Fruit fly (Drosophila melanogaster): ENCODE results near the gene CG14864.

DNA sequence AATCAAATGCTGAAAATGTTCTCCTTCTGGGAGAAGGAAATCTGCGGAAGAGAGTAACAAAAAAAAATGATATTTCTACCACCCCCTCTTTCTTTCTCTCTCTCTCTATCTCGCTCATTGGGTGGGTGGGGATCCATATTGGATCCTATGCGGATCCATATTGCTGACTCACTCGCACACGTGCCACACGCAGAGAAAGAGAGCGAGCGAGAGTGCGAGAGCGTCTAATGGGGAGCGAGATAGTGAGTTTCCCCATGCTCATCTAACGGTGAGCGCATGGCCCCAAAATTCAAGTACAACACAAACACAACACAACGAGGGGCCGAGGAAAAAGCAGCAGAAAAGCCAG is 18.3 kb upstream of the CG14864 start:
- no peak for TF ChIP-seq Lhr (GFP tag; optimal IDR thresholded peaks at IDR 0.05)
- TF ChIP-seq exex (tag; optimal IDR thresholded peaks at IDR 0.05), result no peak
- TF ChIP-seq CG10654 (GFP tag; optimal IDR thresholded peaks at IDR 0.05), result no peak
- no peak for TF ChIP-seq sd (tag; optimal IDR thresholded peaks at IDR 0.05)
- no peak for TF ChIP-seq CG8765 (GFP tag; IDR thresholded peaks at IDR 0.05)
- TF ChIP-seq z (GFP tag; IDR thresholded peaks at IDR 0.05), result no peak

All from whole organism, embryonic.